Fruit fly (Drosophila melanogaster) whole organism, pupa: ENCODE results near the gene DIP-gamma.

ENCODE experiments used
- CG32121 ChIP-seq: fragments of 200-800 bp; sonication (Bioruptor generic); IDR thresholded peaks from 2 replicates; pipeline ENCODE4 v1.3.6; 2022; ENCODE audit warnings: missing biosample characterization, missing genetic modification characterization
- Pif1A ChIP-seq: fragments of 200-800 bp; sonication (Bioruptor generic); optimal IDR thresholded peaks from 3 replicates; lab custom pipeline; 2016; ENCODE audit warnings: missing biosample characterization, missing genetic modification characterization

dm6 chr3R:28959105-28959504 lies 11.1 kb downstream of the DIP-gamma start:
- TF ChIP-seq Pif1A (GFP tag; lab: Kevin White, UChicago) (no peak), CG32121 (no peak)
